Worm (Caenorhabditis elegans): ENCODE results near the gene nhx-3.
A peak's percentile ranks its signal among the peaks of the same experiment; 100 is the strongest.
"Not testable (repeated sequence)": the region's sequence is repeated elsewhere in the genome, so short reads cannot be mapped to it uniquely, and the experiment has no call there.

Gene nhx-3

ce11 chrV:7522279-7522678 is 23.0 kb downstream of the nhx-3 start, which contains the start of gene C54F6.15:
Gene C54F6.15, minus strand, starts transcription at chrV:7522379.
- TF ChIP-seq T20F7.1 (GFP tag; optimal IDR thresholded peaks at IDR 0.05) (no peak), nhr-237 (tag; optimal IDR thresholded peaks at IDR 0.05) (no peak), dmd-9 (GFP tag; IDR thresholded peaks at IDR 0.05) (no peak)

- TF ChIP-seq nhr-77 (tag; optimal IDR thresholded peaks at IDR 0.05) = peak; percentile 22
- TF ChIP-seq nhr-28 (tag; optimal IDR thresholded peaks at IDR 0.05) = peak; percentile 41
- TF ChIP-seq ceh-82 (tag; optimal IDR thresholded peaks at IDR 0.05) = no peak
- peak; percentile 58 for TF ChIP-seq pqm-1 (tag; optimal IDR thresholded peaks at IDR 0.05)
- peak; percentile 19 for TF ChIP-seq nhr-48 (tag; optimal IDR thresholded peaks at IDR 0.05)
- TF ChIP-seq lin-39 (tag; optimal IDR thresholded peaks at IDR 0.05) = no peak
- TF ChIP-seq daf-16 (GFP tag; optimal IDR thresholded peaks at IDR 0.05) = no peak
- peak; percentile 94 for TF ChIP-seq daf-16 (tag; optimal IDR thresholded peaks at IDR 0.05)
- no peak for TF ChIP-seq daf-19 (GFP tag; conservative IDR thresholded peaks at IDR 0.05)
- no peak for TF ChIP-seq ZK337.2 (GFP tag; IDR thresholded peaks at IDR 0.05)
- TF ChIP-seq F44E2.7 (GFP tag; IDR thresholded peaks at IDR 0.05) = no peak
Measured at ce11 chrV:7521304-7521703, 24.0 kb downstream of the nhx-3 start.

- TF ChIP-seq Y48G9A.11 (GFP tag; IDR thresholded peaks at IDR 0.05) (no peak), cey-2 (tag; optimal IDR thresholded peaks at IDR 0.05; ENCODE audit: borderline replicate concordance, insufficient read depth) (no peak), ama-1 (optimal IDR thresholded peaks at IDR 0.05) (no peak), daf-19 (GFP tag; conservative IDR thresholded peaks at IDR 0.05) (no peak), unc-62 (GFP tag; optimal IDR thresholded peaks at IDR 0.05 in 1 of 2) (no peak), unc-62 (tag; optimal IDR thresholded peaks at IDR 0.05) (no peak), set-16 (GFP tag; IDR thresholded peaks at IDR 0.05) (no peak)
Measured at ce11 chrV:7520077-7520476, 25.2 kb downstream of the nhx-3 start, which contains the start of gene srb-19. Gene srb-19, minus strand, starts transcription at chrV:7520177.

ce11 chrV:7514939-7515338 is 30.4 kb downstream of the nhx-3 start, which contains the start of gene srb-18:
Gene srb-18, plus strand, starts transcription at chrV:7515239.
- TF ChIP-seq fos-1 (tag; optimal IDR thresholded peaks at IDR 0.05) = no peak
- TF ChIP-seq D1046.2 (GFP tag; IDR thresholded peaks at IDR 0.05) = no peak
- no peak for TF ChIP-seq ama-1 (optimal IDR thresholded peaks at IDR 0.05)
- TF ChIP-seq hlh-30 (tag; optimal IDR thresholded peaks at IDR 0.05; ENCODE audit: insufficient read depth) = no peak
- TF ChIP-seq ces-1 (GFP tag; optimal IDR thresholded peaks at IDR 0.05) = no peak
- no peak for TF ChIP-seq dmd-9 (GFP tag; IDR thresholded peaks at IDR 0.05)
- no peak for TF ChIP-seq daf-8 (GFP tag; IDR thresholded peaks at IDR 0.05)
- no peak for TF ChIP-seq F44E2.7 (GFP tag; IDR thresholded peaks at IDR 0.05)
- no peak for TF ChIP-seq lin-39 (tag; optimal IDR thresholded peaks at IDR 0.05)
- TF ChIP-seq mxl-2 (GFP tag; conservative IDR thresholded peaks at IDR 0.05) = no peak
- no peak for TF ChIP-seq zip-11 (GFP tag; IDR thresholded peaks at IDR 0.05)
- TF ChIP-seq lin-29 (GFP tag; IDR thresholded peaks at IDR 0.05) = no peak
- TF ChIP-seq nhr-77 (tag; optimal IDR thresholded peaks at IDR 0.05) = no peak
- no peak for TF ChIP-seq php-3 (GFP tag; IDR thresholded peaks at IDR 0.05)
- TF ChIP-seq nhr-48 (tag; optimal IDR thresholded peaks at IDR 0.05) = no peak
- TF ChIP-seq R02D3.7 (tag; optimal IDR thresholded peaks at IDR 0.05) = no peak
- no peak for TF ChIP-seq nhr-111 (GFP tag; optimal IDR thresholded peaks at IDR 0.05)
- no peak for TF ChIP-seq fkh-10 (GFP tag; optimal IDR thresholded peaks at IDR 0.05)
- no peak for TF ChIP-seq attf-4 (tag; optimal IDR thresholded peaks at IDR 0.05)
- TF ChIP-seq nhr-11 (tag; optimal IDR thresholded peaks at IDR 0.05) = no peak

ce11 chrV:7511465-7511864 is 33.9 kb downstream of the nhx-3 start, which contains the start of gene nhr-171:
Gene nhr-171, plus strand, starts transcription at chrV:7511765.
- not testable (repeated sequence) for TF ChIP-seq nhr-11 (tag; optimal IDR thresholded peaks at IDR 0.05); Y5F2A.4 (GFP tag; optimal IDR thresholded peaks at IDR 0.05); zip-2 (tag; optimal IDR thresholded peaks at IDR 0.05)
